Worm (Caenorhabditis elegans) whole organism, early embryonic: ENCODE results near the gene srm-4.

Experiments used
- B0310.2 ChIP-seq: sonication (generic microtip); optimal IDR thresholded peaks from 2 replicates; lab custom pipeline; 2016; ENCODE audit warnings: mild to moderate bottlenecking, missing genetic modification characterization, missing compliant biosample characterization
- F13C5.2 ChIP-seq: sonication (generic microtip); optimal IDR thresholded peaks from 2 replicates; lab custom pipeline; 2017; ENCODE audit warnings: mild to moderate bottlenecking, missing genetic modification characterization, inconsistent platforms, missing compliant biosample characterization
- aly-1 ChIP-seq: sonication (generic microtip); optimal IDR thresholded peaks from 2 replicates; lab custom pipeline; 2016; ENCODE audit warnings: missing genetic modification characterization, missing compliant biosample characterization
- ama-1 ChIP-seq: fragments of 150-350 bp; optimal IDR thresholded peaks from 2 replicates; lab custom pipeline; 2014
- ceh-13 ChIP-seq: fragments of 200-800 bp; sonication (Bioruptor generic); optimal IDR thresholded peaks from 2 replicates; lab custom pipeline; 2018; ENCODE audit warnings: mild to moderate bottlenecking, missing genetic modification characterization, missing compliant biosample characterization
- ceh-36 ChIP-seq: sonication (generic microtip); optimal IDR thresholded peaks from 2 replicates; lab custom pipeline; 2016; ENCODE audit warnings: missing genetic modification characterization, inconsistent platforms, missing compliant biosample characterization
- ets-7 ChIP-seq: sonication (generic microtip); optimal IDR thresholded peaks from 2 replicates; lab custom pipeline; 2016; ENCODE audit warnings: missing genotype, missing genetic modification characterization, missing compliant biosample characterization
- flt-1 ChIP-seq: fragments of 200-800 bp; sonication (Bioruptor generic); IDR thresholded peaks from 2 replicates; pipeline ENCODE4 v1.3.6; 2022; ENCODE audit warnings: missing genetic modification characterization, missing compliant biosample characterization
- hmbx-1 ChIP-seq: sonication (generic microtip); optimal IDR thresholded peaks from 2 replicates; lab custom pipeline; 2016; ENCODE audit warnings: mild to moderate bottlenecking, missing genetic modification characterization, missing compliant biosample characterization
- hmg-4 ChIP-seq: fragments of 200-800 bp; sonication (Bioruptor generic); optimal IDR thresholded peaks from 2 replicates; lab custom pipeline; 2018; ENCODE audit warnings: mild to moderate bottlenecking, missing genetic modification characterization, missing compliant biosample characterization
- hnd-1 ChIP-seq: sonication (generic microtip); optimal IDR thresholded peaks from 2 replicates; lab custom pipeline; 2016; ENCODE audit warnings: missing genetic modification characterization, missing compliant biosample characterization
- pes-1 ChIP-seq: fragments of 200-800 bp; sonication (Bioruptor generic); IDR thresholded peaks from 2 replicates; pipeline ENCODE4 v1.3.6; 2022; ENCODE audit warnings: missing genetic modification reagents, missing genetic modification characterization, missing compliant biosample characterization
- sea-1 ChIP-seq: fragments of 200-800 bp; sonication (Bioruptor generic); conservative IDR thresholded peaks from 2 replicates; pipeline ENCODE4 v1.3.6; 2022; ENCODE audit warnings: missing genetic modification characterization, missing compliant biosample characterization
- tra-4 ChIP-seq: sonication (generic microtip); optimal IDR thresholded peaks from 2 replicates; lab custom pipeline; 2017; ENCODE audit warnings: missing genetic modification characterization, missing compliant biosample characterization

- TF ChIP-seq flt-1 (GFP tag; lab: Robert Waterston, UW), result no peak
- TF ChIP-seq B0310.2 (tag; lab: Kevin White, UChicago), result no peak
- no peak for TF ChIP-seq ets-7 (tag; lab: Kevin White, UChicago)
- no peak for TF ChIP-seq ama-1 (lab: Kevin White, UChicago)
- TF ChIP-seq F13C5.2 (tag; lab: Kevin White, UChicago), result no peak
- TF ChIP-seq hmbx-1 (tag; lab: Kevin White, UChicago), result no peak
- TF ChIP-seq hmg-4 (GFP tag; lab: Kevin White, UChicago), result no peak
- no peak for TF ChIP-seq hnd-1 (tag; lab: Kevin White, UChicago)
- no peak for TF ChIP-seq ceh-13 (GFP tag; lab: Kevin White, UChicago)
- TF ChIP-seq ceh-36, result no peak
- no peak for TF ChIP-seq tra-4 (tag; lab: Kevin White, UChicago)
- no peak for TF ChIP-seq aly-1 (tag; lab: Kevin White, UChicago)
- no peak for TF ChIP-seq pes-1
- no peak for TF ChIP-seq sea-1
These were observed 45.8 kb downstream of the srm-4 start, which contains the start of gene npr-43 for ce11 chrV:14378986-14379385.
